Worm (Caenorhabditis elegans): ENCODE measurements around the gene skr-21.

DNA sequence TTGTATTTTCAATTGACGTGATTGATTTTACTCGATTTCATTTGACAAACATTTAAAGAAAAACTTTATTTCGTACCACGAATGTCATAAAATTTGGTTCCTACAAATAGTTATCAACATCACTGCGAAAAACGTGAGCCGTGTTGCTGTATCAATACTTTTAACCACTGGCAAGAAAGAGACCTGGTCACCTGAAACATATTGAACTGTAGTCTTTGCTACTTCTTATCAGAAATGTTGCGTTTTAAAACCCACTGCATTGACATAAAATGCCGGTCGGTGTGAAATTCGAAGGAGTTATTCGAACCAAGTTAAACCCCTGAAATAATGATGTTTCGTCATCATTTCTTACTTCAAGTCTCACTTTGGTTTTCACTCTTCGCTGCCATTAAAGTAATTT lies 21.1 kb upstream of the skr-21 start:
- TF ChIP-seq zip-8 (tag; optimal IDR thresholded peaks at IDR 0.05) (no peak), unc-62 (GFP tag; optimal IDR thresholded peaks at IDR 0.05) (no peak), nhr-76 (tag; optimal IDR thresholded peaks at IDR 0.05) (no peak), nhr-12 (tag; optimal IDR thresholded peaks at IDR 0.05) (no peak), blmp-1 (tag; optimal IDR thresholded peaks at IDR 0.05) (no peak)
